Fruit fly (Drosophila melanogaster) whole organism, embryonic: ENCODE results near the gene CG13640.

Experiments used
- Adf1 ChIP-seq: fragments of 200-800 bp; sonication (Bioruptor generic); IDR thresholded peaks from 2 replicates; pipeline ENCODE4 v1.3.6; 2022; ENCODE audit warnings: missing biosample characterization, missing genetic modification characterization
- CG10565 ChIP-seq: fragments of 200-800 bp; sonication (Bioruptor generic); optimal IDR thresholded peaks from 3 replicates; lab custom pipeline; 2016; ENCODE audit warnings: missing biosample characterization, mild to moderate bottlenecking, missing genetic modification characterization
- CG11398 ChIP-seq: fragments of 200-800 bp; sonication (Bioruptor generic); optimal IDR thresholded peaks from 2 replicates; lab custom pipeline; 2016; ENCODE audit warnings: missing biosample characterization, missing genetic modification characterization
- CG12391 ChIP-seq: fragments of 200-800 bp; sonication (Bioruptor generic); optimal IDR thresholded peaks from 3 replicates; lab custom pipeline; 2018; ENCODE audit warnings: missing biosample characterization, mild to moderate bottlenecking, missing genetic modification characterization, moderate library complexity
- CG12769 ChIP-seq: fragments of 200-800 bp; sonication (Bioruptor generic); optimal IDR thresholded peaks from 2 replicates; lab custom pipeline; 2019; ENCODE audit warnings: missing biosample characterization, mild to moderate bottlenecking, missing genetic modification characterization, moderate library complexity
- CG14050 ChIP-seq: fragments of 200-800 bp; sonication (Bioruptor generic); IDR thresholded peaks from 3 replicates; pipeline ENCODE4 v1.3.6; 2022; ENCODE audit warnings: missing biosample characterization, missing genetic modification characterization
- CG14441 ChIP-seq: fragments of 200-800 bp; sonication (Bioruptor generic); IDR thresholded peaks from 2 replicates; pipeline ENCODE4 v1.3.6; 2022; ENCODE audit warnings: missing biosample characterization, missing genetic modification characterization
- CG16813 ChIP-seq: fragments of 200-800 bp; sonication (Bioruptor generic); IDR thresholded peaks from 3 replicates; pipeline ENCODE4 v1.3.6; 2022; ENCODE audit warnings: missing biosample characterization, missing genetic modification characterization; ENCODE audit not compliant: partially characterized antibody
- CG16863 ChIP-seq: fragments of 200-800 bp; sonication (Bioruptor generic); optimal IDR thresholded peaks from 3 replicates; lab custom pipeline; 2016; ENCODE audit warnings: missing biosample characterization, missing genetic modification characterization
- CG17359 ChIP-seq: fragments of 200-800 bp; sonication (Bioruptor generic); optimal IDR thresholded peaks from 3 replicates; lab custom pipeline; 2018; ENCODE audit warnings: missing biosample characterization, mild to moderate bottlenecking, missing genetic modification characterization, moderate library complexity
- CG17802 ChIP-seq: fragments of 200-800 bp; sonication (Bioruptor generic); optimal IDR thresholded peaks from 2 replicates; lab custom pipeline; 2018; ENCODE audit warnings: missing biosample characterization, mild to moderate bottlenecking, missing genetic modification characterization, moderate library complexity
- CG18262 ChIP-seq: fragments of 200-800 bp; optimal IDR thresholded peaks from 3 replicates; lab custom pipeline; 2019; ENCODE audit warnings: missing biosample characterization, mild to moderate bottlenecking, missing genetic modification characterization, moderate library complexity
- CG18764 ChIP-seq: fragments of 200-800 bp; sonication (Bioruptor generic); optimal IDR thresholded peaks from 3 replicates; lab custom pipeline; 2016; ENCODE audit warnings: missing biosample characterization, missing genetic modification characterization
- CG2202 ChIP-seq: fragments of 200-800 bp; sonication (Bioruptor generic); optimal IDR thresholded peaks from 2 replicates; lab custom pipeline; 2018; ENCODE audit warnings: missing biosample characterization, mild to moderate bottlenecking, missing genetic modification characterization
- CG2678 ChIP-seq: fragments of 200-800 bp; sonication (Bioruptor generic); optimal IDR thresholded peaks from 3 replicates; lab custom pipeline; 2019; ENCODE audit warnings: missing biosample characterization, mild to moderate bottlenecking, missing genetic modification characterization, moderate library complexity
- CG30403 ChIP-seq: fragments of 200-800 bp; sonication (Bioruptor generic); optimal IDR thresholded peaks from 3 replicates; lab custom pipeline; 2016; ENCODE audit warnings: missing biosample characterization, missing genetic modification characterization
- CG3281 ChIP-seq: fragments of 200-800 bp; sonication (Bioruptor generic); optimal IDR thresholded peaks from 3 replicates; lab custom pipeline; 2017; ENCODE audit warnings: missing biosample characterization, mild to moderate bottlenecking, missing genetic modification characterization
- CG34376 ChIP-seq: fragments of 200-800 bp; sonication (Bioruptor generic); optimal IDR thresholded peaks from 2 replicates; lab custom pipeline; 2018; ENCODE audit warnings: missing biosample characterization, mild to moderate bottlenecking, missing genetic modification characterization
- CG3847 ChIP-seq: fragments of 200-800 bp; sonication (Bioruptor generic); IDR thresholded peaks from 2 replicates; pipeline ENCODE4 v1.3.6; 2022; ENCODE audit warnings: missing biosample characterization, missing genetic modification characterization
- CG4404 ChIP-seq: fragments of 200-800 bp; sonication (Bioruptor generic); IDR thresholded peaks from 2 replicates; pipeline ENCODE4 v1.3.6; 2022; ENCODE audit warnings: missing biosample characterization, missing genetic modification characterization
- CG6654 ChIP-seq: fragments of 200-800 bp; sonication (Bioruptor generic); optimal IDR thresholded peaks from 2 replicates; lab custom pipeline; 2017; ENCODE audit warnings: missing biosample characterization, mild to moderate bottlenecking, missing genetic modification characterization
- CG6765 ChIP-seq: fragments of 200-800 bp; sonication (Bioruptor generic); optimal IDR thresholded peaks from 3 replicates; lab custom pipeline; 2017; ENCODE audit warnings: missing biosample characterization, mild to moderate bottlenecking, missing genetic modification characterization
- CG7839 ChIP-seq: fragments of 200-800 bp; sonication (Bioruptor generic); optimal IDR thresholded peaks from 3 replicates; lab custom pipeline; 2018; ENCODE audit warnings: missing biosample characterization, mild to moderate bottlenecking, missing genetic modification characterization, moderate library complexity
- CG8281 ChIP-seq: fragments of 200-800 bp; sonication (Bioruptor generic); optimal IDR thresholded peaks from 2 replicates; lab custom pipeline; 2018; ENCODE audit warnings: missing biosample characterization, mild to moderate bottlenecking, missing genetic modification characterization, moderate library complexity
- CG9727 ChIP-seq: fragments of 200-800 bp; sonication (Bioruptor generic); optimal IDR thresholded peaks from 3 replicates; lab custom pipeline; 2017; ENCODE audit warnings: missing biosample characterization, mild to moderate bottlenecking, missing genetic modification characterization
- Drgx ChIP-seq: fragments of 200-800 bp; sonication (Bioruptor generic); IDR thresholded peaks from 2 replicates; pipeline ENCODE4 v1.3.6; 2022; ENCODE audit warnings: missing biosample characterization, missing genetic modification characterization
- ERR ChIP-seq: fragments of 200-800 bp; sonication (Bioruptor generic); optimal IDR thresholded peaks from 2 replicates; lab custom pipeline; 2016; ENCODE audit warnings: missing biosample characterization, missing genetic modification characterization
- Lim3 ChIP-seq: fragments of 200-800 bp; sonication (Bioruptor generic); IDR thresholded peaks from 2 replicates; pipeline ENCODE4 v1.3.6; 2022; ENCODE audit warnings: missing biosample characterization, missing genetic modification characterization
- Neu2 ChIP-seq: fragments of 200-800 bp; sonication (Bioruptor generic); optimal IDR thresholded peaks from 3 replicates; lab custom pipeline; 2016; ENCODE audit warnings: missing biosample characterization, missing genetic modification characterization, borderline replicate concordance
- PHDP ChIP-seq: fragments of 200-800 bp; sonication (Bioruptor generic); optimal IDR thresholded peaks from 3 replicates; lab custom pipeline; 2018; ENCODE audit warnings: missing biosample characterization, mild to moderate bottlenecking, missing genetic modification characterization, moderate library complexity
- Ravus ChIP-seq: fragments of 200-800 bp; sonication (Bioruptor generic); IDR thresholded peaks from 2 replicates; pipeline ENCODE4 v1.3.6; 2022; ENCODE audit warnings: missing biosample characterization, missing genetic modification characterization
- Side ChIP-seq: fragments of 200-800 bp; sonication (Bioruptor generic); optimal IDR thresholded peaks from 2 replicates; lab custom pipeline; 2016; ENCODE audit warnings: missing biosample characterization, missing genetic modification characterization
- Spps ChIP-seq: fragments of 200-800 bp; sonication (Bioruptor generic); optimal IDR thresholded peaks from 2 replicates; lab custom pipeline; 2018; ENCODE audit warnings: missing biosample characterization, mild to moderate bottlenecking, missing genetic modification characterization
- Xrp1 ChIP-seq: fragments of 200-800 bp; sonication (Bioruptor generic); IDR thresholded peaks from 2 replicates; pipeline ENCODE4 v1.3.6; 2022; ENCODE audit warnings: missing biosample characterization, missing genetic modification characterization
- bowl ChIP-seq: fragments of 200-800 bp; sonication (Bioruptor generic); IDR thresholded peaks from 2 replicates; pipeline ENCODE4 v1.3.6; 2022; ENCODE audit warnings: missing biosample characterization, missing genetic modification characterization
- cad ChIP-seq: fragments of >200 bp; optimal IDR thresholded peaks from 2 replicates; lab custom pipeline; 2017; ENCODE audit warnings: missing biosample characterization, missing genetic modification characterization
- cato ChIP-seq: fragments of 200-800 bp; sonication (Bioruptor generic); optimal IDR thresholded peaks from 2 replicates; lab custom pipeline; 2016; ENCODE audit warnings: missing biosample characterization, missing genetic modification characterization, borderline replicate concordance
- croc ChIP-seq: fragments of 200-800 bp; sonication (Bioruptor generic); conservative IDR thresholded peaks from 3 replicates; pipeline ENCODE4 v1.3.6; 2022; ENCODE audit warnings: missing biosample characterization, missing genetic modification characterization
- dmrt99B ChIP-seq: fragments of 200-800 bp; sonication (Bioruptor generic); optimal IDR thresholded peaks from 2 replicates; lab custom pipeline; 2018; ENCODE audit warnings: missing biosample characterization, mild to moderate bottlenecking, missing genetic modification characterization, moderate library complexity
- dpn ChIP-seq, 2 experiments: fragments of 200-800 bp; sonication (Bioruptor generic); optimal IDR thresholded peaks; 3 replicates each; lab custom pipeline; 2016; ENCODE audit warnings: missing biosample characterization in 2 of 2, missing genetic modification characterization in 2 of 2
- fd64A ChIP-seq: fragments of 200-800 bp; sonication (Bioruptor generic); optimal IDR thresholded peaks from 3 replicates; lab custom pipeline; 2018; ENCODE audit warnings: missing biosample characterization, mild to moderate bottlenecking, missing genetic modification characterization
- fd96Cb ChIP-seq: fragments of 200-800 bp; sonication (Bioruptor generic); optimal IDR thresholded peaks from 2 replicates; lab custom pipeline; 2018; ENCODE audit warnings: missing biosample characterization, mild to moderate bottlenecking, missing genetic modification characterization, moderate library complexity
- gce ChIP-seq: fragments of 200-800 bp; sonication (Bioruptor generic); IDR thresholded peaks from 3 replicates; pipeline ENCODE4 v1.3.6; 2022; ENCODE audit warnings: missing biosample characterization, missing genetic modification characterization
- luna ChIP-seq: fragments of 200-800 bp; sonication (Bioruptor generic); optimal IDR thresholded peaks from 2 replicates; lab custom pipeline; 2016; ENCODE audit warnings: missing biosample characterization, missing genetic modification characterization
- mld ChIP-seq: fragments of 200-800 bp; sonication (Bioruptor generic); IDR thresholded peaks from 3 replicates; pipeline ENCODE4 v1.3.6; 2022; ENCODE audit warnings: missing biosample characterization, missing genetic modification characterization; ENCODE audit not compliant: partially characterized antibody
- pnt ChIP-seq: fragments of 200-800 bp; sonication (Bioruptor generic); optimal IDR thresholded peaks from 3 replicates; lab custom pipeline; 2016; ENCODE audit warnings: missing biosample characterization, missing genetic modification characterization
- ranshi ChIP-seq: fragments of 200-800 bp; sonication (Bioruptor generic); IDR thresholded peaks from 2 replicates; pipeline ENCODE4 v1.3.6; 2022; ENCODE audit warnings: missing biosample characterization, missing genetic modification characterization
- repo ChIP-seq: fragments of 200-800 bp; sonication (Bioruptor generic); optimal IDR thresholded peaks from 2 replicates; lab custom pipeline; 2016; ENCODE audit warnings: missing biosample characterization, missing genetic modification characterization
- stc ChIP-seq: fragments of 200-800 bp; sonication (Bioruptor generic); IDR thresholded peaks from 2 replicates; pipeline ENCODE4 v1.3.6; 2022; ENCODE audit warnings: missing biosample characterization, missing genetic modification characterization
- tgo ChIP-seq: fragments of 200-800 bp; sonication (Bioruptor generic); IDR thresholded peaks from 3 replicates; pipeline ENCODE4 v1.3.6; 2022; ENCODE audit warnings: missing biosample characterization, missing genetic modification characterization
- twi ChIP-seq: fragments of 200-800 bp; optimal IDR thresholded peaks from 2 replicates; lab custom pipeline; 2019; ENCODE audit warnings: missing biosample characterization, mild to moderate bottlenecking, missing genetic modification characterization, moderate library complexity
- tx ChIP-seq: fragments of 200-800 bp; sonication (Bioruptor generic); optimal IDR thresholded peaks from 2 replicates; lab custom pipeline; 2016; ENCODE audit warnings: missing biosample characterization, missing genetic modification characterization

Gene CG13640

dm6 chr3R:24890919-24891318 lies 29.0 kb upstream of the CG13640 start (continued):
- TF ChIP-seq Spps (tag; lab: Kevin White, UChicago): no peak
- TF ChIP-seq CG9727 (GFP tag; lab: Kevin White, UChicago): no peak
- TF ChIP-seq tx: no peak
- no peak for TF ChIP-seq CG3281
- TF ChIP-seq CG16863 (GFP tag; lab: Kevin White, UChicago): no peak
- TF ChIP-seq CG16813 (GFP tag; lab: Robert Waterston, UW): no peak
- TF ChIP-seq repo (GFP tag; lab: Kevin White, UChicago): no peak
- TF ChIP-seq CG17359 (tag; lab: Kevin White, UChicago): no peak
- no peak for TF ChIP-seq Neu2 (GFP tag; lab: Kevin White, UChicago)
- no peak for TF ChIP-seq Lim3
- TF ChIP-seq ranshi (GFP tag; lab: Robert Waterston, UW): no peak
- TF ChIP-seq Side (GFP tag; lab: Kevin White, UChicago): no peak
- TF ChIP-seq CG2678 (tag; lab: Kevin White, UChicago): peak; percentile 26
- no peak for TF ChIP-seq dpn (GFP tag; optimal IDR thresholded peaks at IDR 0.05; lab: Kevin White, UChicago)
- TF ChIP-seq tgo (GFP tag; lab: Robert Waterston, UW): peak; percentile 26; the same call in 1 of the 3 replicates
- TF ChIP-seq croc (GFP tag; lab: Robert Waterston, UW): no peak
- TF ChIP-seq CG17802 (tag; lab: Kevin White, UChicago): no peak
- TF ChIP-seq CG12391 (tag; lab: Kevin White, UChicago): peak; percentile 3
- no peak for TF ChIP-seq CG18764 (GFP tag; lab: Kevin White, UChicago)
- TF ChIP-seq CG10565 (GFP tag; lab: Kevin White, UChicago): no peak
- TF ChIP-seq CG11398 (GFP tag; lab: Kevin White, UChicago): no peak
- TF ChIP-seq Ravus (GFP tag; lab: Robert Waterston, UW): no peak
- TF ChIP-seq CG14441 (GFP tag; lab: Robert Waterston, UW): no peak
- no peak for TF ChIP-seq gce (GFP tag; lab: Robert Waterston, UW)
- TF ChIP-seq CG30403 (GFP tag; lab: Kevin White, UChicago): peak; percentile 13
- no peak for TF ChIP-seq CG34376
- TF ChIP-seq Adf1: no peak
- TF ChIP-seq CG7839 (tag; lab: Kevin White, UChicago): no peak
- TF ChIP-seq CG8281 (tag; lab: Kevin White, UChicago): no peak
- TF ChIP-seq fd64A: no peak
- TF ChIP-seq CG6654 (GFP tag; lab: Kevin White, UChicago): no peak
- TF ChIP-seq PHDP (tag; lab: Kevin White, UChicago): no peak
- no peak for TF ChIP-seq cad (GFP tag; lab: Kevin White, UChicago)
- peak; percentile 12 for TF ChIP-seq CG12769 (tag; lab: Kevin White, UChicago)
- TF ChIP-seq Xrp1: peak; percentile 9; the same call in 1 of the 2 replicates
- TF ChIP-seq mld (GFP tag; lab: Robert Waterston, UW): no peak
- TF ChIP-seq CG3847 (GFP tag; lab: Robert Waterston, UW): 0 out of 2 replicates have a peak, but pooled peaks have one; percentile 16
- TF ChIP-seq pnt (GFP tag; lab: Kevin White, UChicago): no peak
- no peak for TF ChIP-seq bowl (GFP tag; lab: Robert Waterston, UW)
- no peak for TF ChIP-seq twi (tag; lab: Kevin White, UChicago)
- TF ChIP-seq dmrt99B (tag; lab: Kevin White, UChicago): peak; percentile 31
- no peak for TF ChIP-seq CG6765 (GFP tag; lab: Kevin White, UChicago)
- no peak for TF ChIP-seq ERR (GFP tag; lab: Kevin White, UChicago)
- no peak for TF ChIP-seq CG14050 (GFP tag; lab: Robert Waterston, UW)
- TF ChIP-seq stc (GFP tag; lab: Robert Waterston, UW): no peak
- TF ChIP-seq CG4404 (GFP tag; lab: Robert Waterston, UW): no peak
- TF ChIP-seq cato (GFP tag; lab: Kevin White, UChicago): no peak
- no peak for TF ChIP-seq fd96Cb (tag; lab: Kevin White, UChicago)
- TF ChIP-seq CG18262 (tag; lab: Kevin White, UChicago): peak; percentile 15
- TF ChIP-seq luna (GFP tag; lab: Kevin White, UChicago): no peak
- peak; percentile 30; the same call in 1 of the 2 replicates for TF ChIP-seq Drgx
- no peak for TF ChIP-seq CG2202 (tag; lab: Kevin White, UChicago)
